Worm (Caenorhabditis elegans) whole organism, L1 larva: ENCODE measurements around the gene col-179.

Experiments used
- C34B4.2 ChIP-seq: sonication (generic microtip); optimal IDR thresholded peaks from 2 replicates; lab custom pipeline; 2017; ENCODE audit warnings: mild to moderate bottlenecking, missing genetic modification characterization, missing compliant biosample characterization
- ceh-82 ChIP-seq, 3 experiments: fragments of 150-350 bp in 1 of 3; sonication (generic microtip) in 2 of 3; optimal IDR thresholded peaks; 2 replicates each; lab custom pipeline; 2014 to 2017; ENCODE audit warnings: missing biosample characterization in 3 of 3, missing genetic modification characterization in 3 of 3
- ces-1 ChIP-seq: fragments of 150-350 bp; optimal IDR thresholded peaks from 2 replicates; lab custom pipeline; 2014; ENCODE audit warnings: missing biosample characterization, missing genetic modification reagents, missing genetic modification characterization
- fkh-10 ChIP-seq: sonication (generic microtip); optimal IDR thresholded peaks from 2 replicates; lab custom pipeline; 2017; ENCODE audit warnings: missing biosample characterization, missing genetic modification reagents, missing genetic modification characterization
- lin-13 ChIP-seq: fragments of 150-350 bp; optimal IDR thresholded peaks from 2 replicates; lab custom pipeline; 2014; ENCODE audit warnings: missing biosample characterization, missing genetic modification reagents, missing genetic modification characterization
- lir-3 ChIP-seq: sonication (generic microtip); optimal IDR thresholded peaks from 2 replicates; lab custom pipeline; 2016; ENCODE audit warnings: mild to moderate bottlenecking, missing genetic modification characterization, moderate library complexity, missing compliant biosample characterization; ENCODE audit not compliant: poor library complexity
- mep-1 ChIP-seq: fragments of 150-350 bp; optimal IDR thresholded peaks from 2 replicates; lab custom pipeline; 2014; ENCODE audit warnings: missing biosample characterization, missing genetic modification characterization
- tbx-2 ChIP-seq: sonication (generic microtip); optimal IDR thresholded peaks from 2 replicates; lab custom pipeline; 2016; ENCODE audit warnings: missing genetic modification characterization, missing compliant biosample characterization
- unc-62 ChIP-seq: fragments of 150-350 bp; optimal IDR thresholded peaks from 2 replicates; lab custom pipeline; 2014; ENCODE audit warnings: missing biosample characterization, missing genetic modification reagents, missing genetic modification characterization
- zag-1 ChIP-seq: fragments of 150-350 bp; optimal IDR thresholded peaks from 2 replicates; lab custom pipeline; 2014; ENCODE audit warnings: missing biosample characterization, missing genetic modification characterization

- TF ChIP-seq fkh-10 (GFP tag; lab: Kevin White, UChicago) (no peak), zag-1 (tag; lab: Kevin White, UChicago) (no peak), lir-3 (tag; lab: Kevin White, UChicago) (no peak), mep-1 (tag; lab: Kevin White, UChicago) (no peak), ceh-82 (tag; optimal IDR thresholded peaks at IDR 0.05; lab: Kevin White, UChicago) (no peak), unc-62 (GFP tag; lab: Kevin White, UChicago) (no peak), C34B4.2 (tag; lab: Kevin White, UChicago) (no peak), lin-13 (no peak), tbx-2 (tag; lab: Kevin White, UChicago) (no peak), ces-1 (GFP tag; lab: Kevin White, UChicago) (no peak)
Observed at ce11 chrX:11160537-11160936, 40.7 kb upstream of the col-179 start, which contains the start of gene C05C9.1.
